Worm (Caenorhabditis elegans) whole organism, L4/young adult: ENCODE results near the gene ncx-8.

ENCODE experiments used
- W03F9.2 ChIP-seq: fragments of 150-350 bp; optimal IDR thresholded peaks from 2 replicates; lab custom pipeline; 2014; ENCODE audit warnings: missing biosample characterization, missing genetic modification characterization
- dao-5 ChIP-seq: sonication (generic microtip); optimal IDR thresholded peaks from 2 replicates; lab custom pipeline; 2016; ENCODE audit warnings: missing genotype, missing genetic modification characterization, moderate library complexity, missing compliant biosample characterization
- him-1 ChIP-seq: sonication (generic microtip); optimal IDR thresholded peaks from 2 replicates; lab custom pipeline; 2016; ENCODE audit warnings: missing genotype, missing genetic modification reagents, missing genetic modification characterization, missing compliant biosample characterization

DNA sequence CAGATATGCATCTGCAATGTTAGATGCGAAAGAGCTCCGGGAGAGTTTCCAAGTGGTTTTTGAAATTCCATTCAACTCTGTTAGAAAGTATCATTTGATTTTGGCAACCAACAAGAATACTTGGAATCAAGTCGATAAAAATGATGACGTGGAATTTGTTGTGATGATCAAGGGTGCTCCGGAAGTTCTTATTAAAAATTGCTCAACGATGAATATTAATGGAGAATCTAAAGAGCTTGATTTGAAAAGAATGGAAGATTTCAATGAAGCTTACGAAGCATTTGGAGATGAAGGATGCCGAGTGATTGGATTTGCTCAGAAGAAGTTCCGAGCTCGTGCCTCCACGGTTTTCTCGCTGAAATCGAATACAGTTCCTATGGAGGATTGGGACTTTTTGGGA, 49.7 kb downstream of the ncx-8 start:
- no peak for TF ChIP-seq him-1 (tag; lab: Kevin White, UChicago)
- TF ChIP-seq dao-5 (tag; lab: Kevin White, UChicago) = no peak
- TF ChIP-seq W03F9.2 (tag; lab: Kevin White, UChicago) = no peak
